Worm (Caenorhabditis elegans): Measurements from ENCODE around the gene snt-5.
A peak's percentile ranks its signal among the peaks of the same experiment; 100 is the strongest.

The snt-5 gene

DNA sequence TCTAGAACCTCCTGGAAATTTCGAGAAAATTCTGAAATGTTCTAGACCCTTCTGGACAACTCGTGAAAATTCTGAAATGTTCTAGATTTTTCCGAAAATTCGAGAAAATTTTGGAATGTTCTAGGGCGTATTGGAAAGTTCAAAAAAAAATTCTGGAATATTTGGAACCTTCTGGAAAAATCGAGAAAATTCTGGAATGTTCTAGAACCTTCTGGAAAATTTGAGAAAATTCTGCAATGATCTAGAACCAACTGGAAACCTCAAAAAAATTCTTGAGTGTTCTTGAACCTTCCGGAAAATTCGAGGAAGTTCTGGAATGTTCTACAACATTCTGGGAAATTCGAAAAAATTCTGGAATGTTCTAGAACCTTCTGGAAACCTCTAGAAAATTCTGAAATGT is 59.0 kb downstream of the snt-5 start:
- TF ChIP-seq ceh-39 (tag; optimal IDR thresholded peaks at IDR 0.05) = no peak
- TF ChIP-seq elt-3 (tag; optimal IDR thresholded peaks at IDR 0.05) = no peak
- no peak for TF ChIP-seq drap-1 (GFP tag; optimal IDR thresholded peaks at IDR 0.05)
- no peak for TF ChIP-seq tbx-8 (GFP tag; optimal IDR thresholded peaks at IDR 0.05)
- TF ChIP-seq nhr-2 (tag; optimal IDR thresholded peaks at IDR 0.05) = no peak
- no peak for TF ChIP-seq sptf-1 (tag; optimal IDR thresholded peaks at IDR 0.05)
- no peak for TF ChIP-seq ces-1 (GFP tag; optimal IDR thresholded peaks at IDR 0.05)
- no peak for TF ChIP-seq hlh-1 (tag; optimal IDR thresholded peaks at IDR 0.05)
- no peak for TF ChIP-seq mep-1 (tag; optimal IDR thresholded peaks at IDR 0.05)
- no peak for TF ChIP-seq bed-3 (GFP tag; optimal IDR thresholded peaks at IDR 0.05)
- TF ChIP-seq ceh-83 (GFP tag; optimal IDR thresholded peaks at IDR 0.05) = no peak
- no peak for TF ChIP-seq nhr-76 (tag; optimal IDR thresholded peaks at IDR 0.05)
- no peak for TF ChIP-seq unc-120 (tag; optimal IDR thresholded peaks at IDR 0.05; ENCODE audit: poor library complexity, severe bottlenecking)
- TF ChIP-seq elt-1 (tag; optimal IDR thresholded peaks at IDR 0.05; ENCODE audit: borderline replicate concordance, insufficient read depth) = no peak
- TF ChIP-seq lin-13 (tag; optimal IDR thresholded peaks at IDR 0.05) = no peak
- TF ChIP-seq nhr-12 (tag; optimal IDR thresholded peaks at IDR 0.05) = no peak
- no peak for TF ChIP-seq nhr-28 (tag; optimal IDR thresholded peaks at IDR 0.05)

DNA sequence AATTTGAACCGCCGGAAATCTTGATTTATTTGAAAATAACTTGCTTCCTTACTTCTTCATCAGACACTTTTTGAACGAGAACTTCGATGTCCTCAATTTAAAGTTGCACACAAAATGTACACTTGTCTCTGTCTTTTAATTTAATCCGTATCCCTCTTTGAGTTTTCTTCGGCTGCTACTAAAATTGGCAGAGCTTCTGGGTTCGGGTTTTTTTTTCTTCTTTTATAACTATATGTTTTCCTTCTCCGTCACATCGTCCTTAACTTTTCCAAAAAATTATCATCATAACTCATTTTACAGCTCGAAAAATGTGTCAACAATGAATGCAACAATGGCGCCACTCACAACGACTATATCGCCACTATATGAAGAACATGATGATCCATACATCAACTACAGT is 59.5 kb downstream of the snt-5 start, which contains the start of gene glb-33:
glb-33 (plus strand) TSS at position 301 of the 400 bp plus-strand sequence.
- no peak for TF ChIP-seq zip-8 (tag; optimal IDR thresholded peaks at IDR 0.05)
- TF ChIP-seq ztf-11 (tag; optimal IDR thresholded peaks at IDR 0.05) = no peak
- no peak for TF ChIP-seq drap-1 (GFP tag; optimal IDR thresholded peaks at IDR 0.05)
- TF ChIP-seq lin-32 (GFP tag; optimal IDR thresholded peaks at IDR 0.05) = no peak
- no peak for TF ChIP-seq unc-39 (tag; optimal IDR thresholded peaks at IDR 0.05)
- TF ChIP-seq ceh-39 (tag; optimal IDR thresholded peaks at IDR 0.05) = no peak
- no peak for TF ChIP-seq snpc-4 (tag; optimal IDR thresholded peaks at IDR 0.05)
- TF ChIP-seq nhr-2 (tag; optimal IDR thresholded peaks at IDR 0.05) = no peak
- no peak for TF ChIP-seq nhr-12 (tag; optimal IDR thresholded peaks at IDR 0.05)
- TF ChIP-seq hlh-1 (tag; optimal IDR thresholded peaks at IDR 0.05) = no peak
- no peak for TF ChIP-seq lsy-2 (tag; optimal IDR thresholded peaks at IDR 0.05)
- no peak for TF ChIP-seq ces-1 (GFP tag; optimal IDR thresholded peaks at IDR 0.05)
- TF ChIP-seq mep-1 (tag; optimal IDR thresholded peaks at IDR 0.05) = no peak
- no peak for TF ChIP-seq sptf-1 (tag; optimal IDR thresholded peaks at IDR 0.05)
- TF ChIP-seq flh-1 (GFP tag; optimal IDR thresholded peaks at IDR 0.05) = no peak
- TF ChIP-seq bed-3 (GFP tag; optimal IDR thresholded peaks at IDR 0.05) = no peak

DNA sequence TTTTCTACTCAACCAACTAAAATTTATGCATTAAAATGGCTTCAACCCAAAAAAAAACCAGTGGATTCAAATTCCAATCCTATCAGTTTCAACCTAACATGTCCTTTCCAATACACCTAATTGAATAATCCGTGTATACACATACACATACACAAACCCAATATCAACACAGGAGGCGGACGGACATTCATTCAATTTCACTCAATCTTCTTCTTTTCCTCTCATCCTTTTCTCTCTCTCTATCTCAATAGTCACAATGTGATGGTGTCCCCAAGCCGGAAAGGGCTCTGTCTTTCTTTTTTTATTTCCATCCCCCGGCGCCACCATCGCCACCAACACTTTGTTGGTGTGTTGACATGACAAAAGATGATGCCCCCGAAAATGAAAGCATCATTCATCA is 61.6 kb downstream of the snt-5 start:
- TF ChIP-seq nhr-2 (tag; optimal IDR thresholded peaks at IDR 0.05) (no peak), ces-1 (GFP tag; optimal IDR thresholded peaks at IDR 0.05) (peak; percentile 92)

Data from whole organism, mixed stage, embryonic.